Fruit fly (Drosophila melanogaster) whole organism, wandering third instar larva: ENCODE results near the gene EndoGI.
A peak's percentile ranks its signal among the peaks of the same experiment; 100 is the strongest.

Experiments used
- Abd-B ChIP-seq: fragments of >200 bp; optimal IDR thresholded peaks from 2 replicates; lab custom pipeline; 2017; ENCODE audit warnings: missing biosample characterization, missing genetic modification characterization
- CG32264 ChIP-seq: fragments of 200-800 bp; sonication (Bioruptor generic); optimal IDR thresholded peaks from 2 replicates; lab custom pipeline; 2016; ENCODE audit warnings: missing biosample characterization, missing genetic modification characterization
- CG9705 ChIP-seq: fragments of 200-800 bp; sonication (Bioruptor generic); optimal IDR thresholded peaks from 2 replicates; lab custom pipeline; 2018; ENCODE audit warnings: missing biosample characterization, mild to moderate bottlenecking, missing genetic modification characterization
- Dfd ChIP-seq: fragments of >200 bp; optimal IDR thresholded peaks from 2 replicates; lab custom pipeline; 2017; ENCODE audit warnings: missing biosample characterization, missing genetic modification characterization
- Dif ChIP-seq: fragments of 200-275, 200-300 bp; sonication (Bioruptor generic); optimal IDR thresholded peaks from 2 replicates; lab custom pipeline; 2018; ENCODE audit warnings: missing biosample characterization, missing genetic modification characterization; ENCODE audit not compliant: partially characterized antibody
- HLH106 ChIP-seq: fragments of 200-800 bp; optimal IDR thresholded peaks from 3 replicates; lab custom pipeline; 2019; ENCODE audit warnings: missing biosample characterization, mild to moderate bottlenecking, missing genetic modification characterization, moderate library complexity
- Hnf4 ChIP-seq: fragments of 200-800 bp; sonication (Bioruptor generic); optimal IDR thresholded peaks from 2 replicates; lab custom pipeline; 2016; ENCODE audit warnings: missing biosample characterization, mild to moderate bottlenecking, missing genetic modification characterization
- Hr78 ChIP-seq: fragments of >200 bp; optimal IDR thresholded peaks from 2 replicates; lab custom pipeline; 2017; ENCODE audit warnings: missing biosample characterization, missing genetic modification characterization
- Hr83 ChIP-seq: fragments of 200-300 bp; sonication (Bioruptor generic); optimal IDR thresholded peaks from 2 replicates; lab custom pipeline; 2016; ENCODE audit warnings: missing biosample characterization, mild to moderate bottlenecking, missing genetic modification characterization, moderate library complexity; ENCODE audit not compliant: poor library complexity, severe bottlenecking
- Jra ChIP-seq: sonication (Bioruptor generic); optimal IDR thresholded peaks from 2 replicates; lab custom pipeline; 2016; ENCODE audit warnings: missing biosample characterization, missing genetic modification characterization
- Myc ChIP-seq: fragments of >200 bp; optimal IDR thresholded peaks from 2 replicates; lab custom pipeline; 2017
- N ChIP-seq: fragments of >200 bp; optimal IDR thresholded peaks from 2 replicates; lab custom pipeline; 2018; ENCODE audit warnings: missing biosample characterization, missing external identifiers, missing genetic modification characterization
- OdsH ChIP-seq: fragments of 200-800 bp; sonication (Bioruptor generic); optimal IDR thresholded peaks from 2 replicates; lab custom pipeline; 2016; ENCODE audit warnings: missing biosample characterization, mild to moderate bottlenecking, missing genetic modification characterization
- Rel ChIP-seq, 2 experiments: fragments of 200-800 bp; sonication (Bioruptor generic) in 1 of 2; optimal IDR thresholded peaks; 2 replicates in 1 of 2; 3 replicates in 1 of 2; lab custom pipeline; 2016 to 2019; ENCODE audit warnings: mild to moderate bottlenecking in 2 of 2, missing biosample characterization in 2 of 2, missing genetic modification characterization in 2 of 2, moderate library complexity in 1 of 2
- Sp1 ChIP-seq: fragments of 200-800 bp; sonication (Bioruptor generic); optimal IDR thresholded peaks from 3 replicates; lab custom pipeline; 2019; ENCODE audit warnings: missing biosample characterization, mild to moderate bottlenecking, missing genetic modification characterization, moderate library complexity
- Vsx2 ChIP-seq: fragments of 200-300, 225-300 bp; sonication (Bioruptor generic); optimal IDR thresholded peaks from 2 replicates; lab custom pipeline; 2018; ENCODE audit warnings: missing biosample characterization, missing genetic modification characterization; ENCODE audit not compliant: partially characterized antibody
- br ChIP-seq: fragments of 200-800 bp; sonication (Bioruptor generic); optimal IDR thresholded peaks from 2 replicates; lab custom pipeline; 2016; ENCODE audit warnings: missing biosample characterization, missing genetic modification characterization
- brk ChIP-seq: fragments of 200-800 bp; sonication (Bioruptor generic); optimal IDR thresholded peaks from 2 replicates; lab custom pipeline; 2016; ENCODE audit warnings: missing biosample characterization, mild to moderate bottlenecking, missing genetic modification characterization
- dl ChIP-seq, 2 experiments: fragments of 175-275, 200-275 bp in 1 of 2; fragments of 200-275 bp in 1 of 2; sonication (Bioruptor generic); optimal IDR thresholded peaks; lab custom pipeline; 2018; ENCODE audit warnings: mild to moderate bottlenecking in 2 of 2, missing biosample characterization in 2 of 2, missing genetic modification characterization in 2 of 2, moderate library complexity in 2 of 2; ENCODE audit not compliant: partially characterized antibody in 2 of 2, insufficient read depth in 1 of 2
- dmrt93B ChIP-seq: fragments of 200-800 bp; sonication (Bioruptor generic); optimal IDR thresholded peaks from 2 replicates; lab custom pipeline; 2018; ENCODE audit warnings: missing biosample characterization, mild to moderate bottlenecking, missing genetic modification characterization
- dsf ChIP-seq: sonication (Bioruptor generic); optimal IDR thresholded peaks from 2 replicates; lab custom pipeline; 2016; ENCODE audit warnings: missing biosample characterization, missing genetic modification characterization, borderline replicate concordance
- ey ChIP-seq: fragments of 200-800 bp; sonication (Bioruptor generic); optimal IDR thresholded peaks from 2 replicates; lab custom pipeline; 2016; ENCODE audit warnings: missing biosample characterization, missing genetic modification characterization
- foxo ChIP-seq, 2 experiments: fragments of 200-800 bp; sonication (Bioruptor generic); optimal IDR thresholded peaks; 2 replicates in 1 of 2; 3 replicates in 1 of 2; lab custom pipeline; 2016 to 2017; ENCODE audit warnings: missing biosample characterization in 2 of 2, missing genetic modification characterization in 2 of 2
- fru ChIP-seq: fragments of 200-800 bp; sonication (Bioruptor generic); optimal IDR thresholded peaks from 3 replicates; lab custom pipeline; 2016; ENCODE audit warnings: missing biosample characterization, mild to moderate bottlenecking, missing genetic modification characterization
- h ChIP-seq: fragments of 200-800 bp; sonication (Bioruptor generic); optimal IDR thresholded peaks from 3 replicates; lab custom pipeline; 2016; ENCODE audit warnings: missing biosample characterization, mild to moderate bottlenecking, missing genetic modification characterization
- jim ChIP-seq: fragments of 175-275, 200-325 bp; sonication (Bioruptor generic); optimal IDR thresholded peaks from 2 replicates; lab custom pipeline; 2016; ENCODE audit warnings: missing biosample characterization, mild to moderate bottlenecking, missing genetic modification characterization
- lola ChIP-seq: fragments of >200 bp; optimal IDR thresholded peaks from 2 replicates; lab custom pipeline; 2017; ENCODE audit warnings: missing biosample characterization, missing genetic modification characterization
- pan ChIP-seq: fragments of >200 bp; optimal IDR thresholded peaks from 2 replicates; lab custom pipeline; 2017
- psq ChIP-seq: fragments of 200-800 bp; sonication (Bioruptor generic); optimal IDR thresholded peaks from 3 replicates; lab custom pipeline; 2017; ENCODE audit warnings: missing biosample characterization, mild to moderate bottlenecking, missing genetic modification characterization, moderate library complexity
- rgr ChIP-seq: fragments of 200-800 bp; sonication (Bioruptor generic); optimal IDR thresholded peaks from 3 replicates; lab custom pipeline; 2016; ENCODE audit warnings: missing biosample characterization, mild to moderate bottlenecking, missing genetic modification characterization
- sage ChIP-seq: fragments of 200-800 bp; sonication (Bioruptor generic); optimal IDR thresholded peaks from 2 replicates; lab custom pipeline; 2016; ENCODE audit warnings: missing biosample characterization, mild to moderate bottlenecking, missing genetic modification characterization
- sv ChIP-seq: fragments of 200-800 bp; sonication (Bioruptor generic); optimal IDR thresholded peaks from 3 replicates; lab custom pipeline; 2016; ENCODE audit warnings: missing biosample characterization, missing genetic modification characterization
- tai ChIP-seq: sonication (Bioruptor generic); optimal IDR thresholded peaks from 2 replicates; lab custom pipeline; 2016; ENCODE audit warnings: missing biosample characterization, missing genetic modification characterization
- usp ChIP-seq: fragments of >200 bp; optimal IDR thresholded peaks from 2 replicates; lab custom pipeline; 2017; ENCODE audit warnings: missing biosample characterization, missing genetic modification characterization
- woc ChIP-seq: sonication (Bioruptor generic); optimal IDR thresholded peaks from 2 replicates; lab custom pipeline; 2016; ENCODE audit warnings: missing biosample characterization, mild to moderate bottlenecking, missing genetic modification characterization

EndoGI gene

dm6 chr2L:16269232-16270134, 12.0 kb downstream of the EndoGI start:
- no peak for TF ChIP-seq lola
- TF ChIP-seq brk (GFP tag; lab: Kevin White, UChicago) = peak; percentile 70
- TF ChIP-seq ey (GFP tag; lab: Kevin White, UChicago) = peak; percentile 26
- TF ChIP-seq dmrt93B (GFP tag; lab: Kevin White, UChicago) = peak; percentile 59
- no peak for TF ChIP-seq pan (lab: Kevin White, UChicago)
- no peak for TF ChIP-seq usp (GFP tag; lab: Kevin White, UChicago)
- TF ChIP-seq Vsx2 = peak; percentile 79
- peak; percentile 87 for TF ChIP-seq h (GFP tag; lab: Kevin White, UChicago)
- TF ChIP-seq Sp1 = peak; percentile 89
- TF ChIP-seq Hnf4 (GFP tag; lab: Kevin White, UChicago) = peak; percentile 41
- peak; percentile 89 for TF ChIP-seq br (GFP tag; lab: Kevin White, UChicago)
- peak; percentile 77 to 91 for TF ChIP-seq dl (GFP tag; optimal IDR thresholded peaks at IDR 0.05; lab: Kevin White, UChicago; ENCODE audit: insufficient read depth in 1 of 2, partially characterized antibody in 2 of 2)
- TF ChIP-seq OdsH (GFP tag; lab: Kevin White, UChicago) = peak; percentile 78
- TF ChIP-seq Dif (GFP tag; lab: Kevin White, UChicago) = peak; percentile 92
- peak; percentile 74 for TF ChIP-seq CG9705
- TF ChIP-seq HLH106 = peak; percentile 62
- peak; percentile 70 for TF ChIP-seq CG32264 (GFP tag; lab: Kevin White, UChicago)
- peak; percentile 76 for TF ChIP-seq sage (GFP tag; lab: Kevin White, UChicago)
- peak in 1 of 2 experiments; percentile 44 for TF ChIP-seq foxo (GFP tag; optimal IDR thresholded peaks at IDR 0.05; lab: Kevin White, UChicago)
- TF ChIP-seq Myc (lab: Kevin White, UChicago) = peak; percentile 85
- TF ChIP-seq Jra (GFP tag; lab: Kevin White, UChicago) = no peak
- peak; percentile 23 for TF ChIP-seq Rel (GFP tag; optimal IDR thresholded peaks at IDR 0.05; lab: Kevin White, UChicago)
- TF ChIP-seq Rel (tag; optimal IDR thresholded peaks at IDR 0.05; lab: Kevin White, UChicago) = peak; percentile 76
- peak; percentile 89 for TF ChIP-seq rgr (GFP tag; lab: Kevin White, UChicago)
- no peak for TF ChIP-seq Abd-B
- TF ChIP-seq Hr83 (GFP tag; lab: Kevin White, UChicago) = peak; percentile 78
- peak; percentile 65 for TF ChIP-seq fru (GFP tag; lab: Kevin White, UChicago)
- no peak for TF ChIP-seq Dfd (GFP tag; lab: Kevin White, UChicago)
- peak; percentile 63 for TF ChIP-seq psq (GFP tag; lab: Kevin White, UChicago)
- TF ChIP-seq woc = peak; percentile 9

dm6 chr2L:16270667-16271485, 13.4 kb downstream of the EndoGI start:
- TF ChIP-seq Hnf4 (GFP tag; lab: Kevin White, UChicago) = peak; percentile 15
- TF ChIP-seq Dif (GFP tag; lab: Kevin White, UChicago) = no peak
- no peak for TF ChIP-seq Dfd (GFP tag; lab: Kevin White, UChicago)
- peak in 1 of 2 experiments; percentile 85 for TF ChIP-seq foxo (GFP tag; optimal IDR thresholded peaks at IDR 0.05; lab: Kevin White, UChicago)
- peak; percentile 62 for TF ChIP-seq psq (GFP tag; lab: Kevin White, UChicago)
- peak; percentile 11 for TF ChIP-seq Hr83 (GFP tag; lab: Kevin White, UChicago)
- no peak for TF ChIP-seq Rel (GFP tag; optimal IDR thresholded peaks at IDR 0.05; lab: Kevin White, UChicago)
- peak; percentile 19 for TF ChIP-seq Rel (tag; optimal IDR thresholded peaks at IDR 0.05; lab: Kevin White, UChicago)
- peak; percentile 50 for TF ChIP-seq woc
- TF ChIP-seq Myc (lab: Kevin White, UChicago) = no peak
- no peak for TF ChIP-seq Hr78 (GFP tag; lab: Kevin White, UChicago)
- peak; percentile 76 for TF ChIP-seq HLH106
- peak; percentile 57 for TF ChIP-seq dmrt93B (GFP tag; lab: Kevin White, UChicago)
- TF ChIP-seq N (GFP tag; lab: Kevin White, UChicago) = no peak
- TF ChIP-seq dsf (GFP tag; lab: Kevin White, UChicago) = no peak
- no peak for TF ChIP-seq tai (GFP tag; lab: Kevin White, UChicago)
- no peak for TF ChIP-seq Vsx2
- TF ChIP-seq OdsH (GFP tag; lab: Kevin White, UChicago) = peak; percentile 61
- peak; percentile 76 for TF ChIP-seq br (GFP tag; lab: Kevin White, UChicago)
- TF ChIP-seq Sp1 = peak; percentile 76
- peak; percentile 12 for TF ChIP-seq Jra (GFP tag; lab: Kevin White, UChicago)
- TF ChIP-seq h (GFP tag; lab: Kevin White, UChicago) = peak; percentile 75
- TF ChIP-seq Abd-B = no peak
- TF ChIP-seq lola = no peak
- no peak for TF ChIP-seq usp (GFP tag; lab: Kevin White, UChicago)
- no peak for TF ChIP-seq CG32264 (GFP tag; lab: Kevin White, UChicago)
- TF ChIP-seq rgr (GFP tag; lab: Kevin White, UChicago) = peak; percentile 35
- TF ChIP-seq fru (GFP tag; lab: Kevin White, UChicago) = peak; percentile 82
- no peak for TF ChIP-seq pan (lab: Kevin White, UChicago)
- TF ChIP-seq sage (GFP tag; lab: Kevin White, UChicago) = no peak
- no peak for TF ChIP-seq sv (GFP tag; lab: Kevin White, UChicago)
- no peak for TF ChIP-seq jim (GFP tag; lab: Kevin White, UChicago)
- peak; percentile 29 for TF ChIP-seq brk (GFP tag; lab: Kevin White, UChicago)
- peak; percentile 37 for TF ChIP-seq ey (GFP tag; lab: Kevin White, UChicago)
